Worm (Caenorhabditis elegans): Measurements from ENCODE around the gene C01G10.15.
A peak's percentile ranks its signal among the peaks of the same experiment; 100 is the strongest.

Gene C01G10.15

ce11 chrV:15094749-15095148, 7.6 kb upstream of the C01G10.15 start, which contains the start of gene srx-78:
Gene srx-78 (plus strand): TSS chrV:15095049.
- TF ChIP-seq him-1 (tag; optimal IDR thresholded peaks at IDR 0.05) (no peak), dao-5 (tag; optimal IDR thresholded peaks at IDR 0.05) (no peak), W03F9.2 (tag; optimal IDR thresholded peaks at IDR 0.05) (no peak)

ce11 chrV:15092666-15093065, 5.6 kb upstream of the C01G10.15 start, which contains the start of gene txt-12:
Gene txt-12 (plus strand): TSS chrV:15092966.
- TF ChIP-seq W03F9.2 (tag; optimal IDR thresholded peaks at IDR 0.05) = no peak
- no peak for TF ChIP-seq him-1 (tag; optimal IDR thresholded peaks at IDR 0.05)
- TF ChIP-seq dao-5 (tag; optimal IDR thresholded peaks at IDR 0.05) = no peak

- TF ChIP-seq dao-5 (tag; optimal IDR thresholded peaks at IDR 0.05) = no peak
- TF ChIP-seq W03F9.2 (tag; optimal IDR thresholded peaks at IDR 0.05) = no peak
- no peak for TF ChIP-seq him-1 (tag; optimal IDR thresholded peaks at IDR 0.05)
These were observed 3.4 kb upstream of the C01G10.15 start, which contains the start of gene C01G10.17 for ce11 chrV:15090457-15090856. Gene C01G10.17 (plus strand): TSS chrV:15090757.

- TF ChIP-seq W03F9.2 (tag; optimal IDR thresholded peaks at IDR 0.05) = no peak
- no peak for TF ChIP-seq him-1 (tag; optimal IDR thresholded peaks at IDR 0.05)
These were observed 2.3 kb upstream of the C01G10.15 start, which contains the start of the genes C01G10.5 and C01G10.4 for ce11 chrV:15089438-15089837. Gene C01G10.5 (minus strand): TSS chrV:15089538. Gene C01G10.4 (plus strand): TSS chrV:15089740.

ce11 chrV:15088613-15089012, 1.5 kb upstream of the C01G10.15 start, which contains the start of gene C01G10.18:
Gene C01G10.18 (minus strand): TSS chrV:15088713.
- no peak for TF ChIP-seq him-1 (tag; optimal IDR thresholded peaks at IDR 0.05)
- TF ChIP-seq dao-5 (tag; optimal IDR thresholded peaks at IDR 0.05) = no peak
- no peak for TF ChIP-seq W03F9.2 (tag; optimal IDR thresholded peaks at IDR 0.05)

- TF ChIP-seq him-1 (tag; optimal IDR thresholded peaks at IDR 0.05) = peak; percentile 88
- TF ChIP-seq W03F9.2 (tag; optimal IDR thresholded peaks at IDR 0.05) = peak; percentile 96
- TF ChIP-seq dao-5 (tag; optimal IDR thresholded peaks at IDR 0.05) = no peak
These were observed 1.7 kb downstream of the C01G10.15 start, which contains the start of the genes ahsa-1 and C01G10.7 for ce11 chrV:15085335-15085800. Gene ahsa-1 (minus strand): TSS chrV:15085385. Gene C01G10.7 (plus strand): TSS chrV:15085747.

ce11 chrV:15083659-15084058, 3.4 kb downstream of the C01G10.15 start:
- no peak for TF ChIP-seq dao-5 (tag; optimal IDR thresholded peaks at IDR 0.05)
- TF ChIP-seq W03F9.2 (tag; optimal IDR thresholded peaks at IDR 0.05) = no peak
- TF ChIP-seq him-1 (tag; optimal IDR thresholded peaks at IDR 0.05) = no peak

ce11 chrV:15082291-15082690, 4.8 kb downstream of the C01G10.15 start, which contains the start of the genes C01G10.10 and C01G10.9:
Gene C01G10.10 (minus strand): TSS chrV:15082441.
Gene C01G10.9 (plus strand): TSS chrV:15082530.
- TF ChIP-seq him-1 (tag; optimal IDR thresholded peaks at IDR 0.05) (peak; percentile 61), W03F9.2 (tag; optimal IDR thresholded peaks at IDR 0.05) (peak; percentile 72), dao-5 (tag; optimal IDR thresholded peaks at IDR 0.05) (no peak)

- no peak for TF ChIP-seq dao-5 (tag; optimal IDR thresholded peaks at IDR 0.05)
- TF ChIP-seq him-1 (tag; optimal IDR thresholded peaks at IDR 0.05) = no peak
- no peak for TF ChIP-seq W03F9.2 (tag; optimal IDR thresholded peaks at IDR 0.05)
These were observed 8.5 kb downstream of the C01G10.15 start for ce11 chrV:15078560-15078959.

ce11 chrV:15074907-15075306, 12.2 kb downstream of the C01G10.15 start:
- TF ChIP-seq W03F9.2 (tag; optimal IDR thresholded peaks at IDR 0.05) = no peak
- peak; percentile 3 for TF ChIP-seq him-1 (tag; optimal IDR thresholded peaks at IDR 0.05)

- TF ChIP-seq dao-5 (tag; optimal IDR thresholded peaks at IDR 0.05) = no peak
- TF ChIP-seq W03F9.2 (tag; optimal IDR thresholded peaks at IDR 0.05) = no peak
- TF ChIP-seq him-1 (tag; optimal IDR thresholded peaks at IDR 0.05) = no peak
These were observed 14.4 kb downstream of the C01G10.15 start for ce11 chrV:15072738-15073137.

ce11 chrV:15071015-15071810, 15.9 kb downstream of the C01G10.15 start, which contains the start of gene unc-76:
Gene unc-76 (plus strand): TSS chrV:15071760.
- TF ChIP-seq him-1 (tag; optimal IDR thresholded peaks at IDR 0.05) = peak; percentile 68
- no peak for TF ChIP-seq W03F9.2 (tag; optimal IDR thresholded peaks at IDR 0.05)

ce11 chrV:15069435-15069985, 17.6 kb downstream of the C01G10.15 start:
- no peak for TF ChIP-seq W03F9.2 (tag; optimal IDR thresholded peaks at IDR 0.05)
- TF ChIP-seq him-1 (tag; optimal IDR thresholded peaks at IDR 0.05) = no peak
- TF ChIP-seq dao-5 (tag; optimal IDR thresholded peaks at IDR 0.05) = no peak

ce11 chrV:15068378-15068777, 18.7 kb downstream of the C01G10.15 start, which contains the start of gene dnj-3:
Gene dnj-3 (plus strand): TSS chrV:15068678.
- TF ChIP-seq him-1 (tag; optimal IDR thresholded peaks at IDR 0.05) (no peak), W03F9.2 (tag; optimal IDR thresholded peaks at IDR 0.05) (no peak), dao-5 (tag; optimal IDR thresholded peaks at IDR 0.05) (no peak)
